Fruit fly (Drosophila melanogaster) whole organism, embryonic: ENCODE measurements around the gene spz3.

Experiments used
- Ada2b ChIP-seq: fragments of 200-800 bp; sonication (Bioruptor generic); IDR thresholded peaks from 2 replicates; pipeline ENCODE4 v1.3.6; 2022; ENCODE audit warnings: missing biosample characterization, missing genetic modification characterization
- CG10321 ChIP-seq: fragments of 200-800 bp; sonication (Bioruptor generic); IDR thresholded peaks from 2 replicates; pipeline ENCODE4 v1.3.6; 2022; ENCODE audit warnings: missing biosample characterization, missing genetic modification characterization
- CG10431 ChIP-seq: fragments of 200-800 bp; sonication (Bioruptor generic); optimal IDR thresholded peaks from 3 replicates; lab custom pipeline; 2018; ENCODE audit warnings: missing biosample characterization, mild to moderate bottlenecking, missing genetic modification characterization
- CG11696 ChIP-seq: fragments of 200-800 bp; sonication (Bioruptor generic); IDR thresholded peaks from 2 replicates; pipeline ENCODE4 v1.3.6; 2022; ENCODE audit warnings: missing biosample characterization, missing genetic modification characterization
- CG12071 ChIP-seq: fragments of 200-800 bp; sonication (Bioruptor generic); optimal IDR thresholded peaks from 3 replicates; lab custom pipeline; 2018; ENCODE audit warnings: missing biosample characterization, mild to moderate bottlenecking, missing genetic modification characterization
- CG12744 ChIP-seq: fragments of 200-800 bp; sonication (Bioruptor generic); optimal IDR thresholded peaks from 2 replicates; lab custom pipeline; 2016; ENCODE audit warnings: missing biosample characterization, missing genetic modification characterization
- CG17385 ChIP-seq: fragments of 200-800 bp; sonication (Bioruptor generic); optimal IDR thresholded peaks from 3 replicates; lab custom pipeline; 2018; ENCODE audit warnings: missing biosample characterization, mild to moderate bottlenecking, missing genetic modification characterization
- CG1792 ChIP-seq: fragments of 200-800 bp; sonication (Bioruptor generic); optimal IDR thresholded peaks from 2 replicates; lab custom pipeline; 2016; ENCODE audit warnings: missing biosample characterization, missing genetic modification characterization
- CG18764 ChIP-seq: fragments of 200-800 bp; sonication (Bioruptor generic); optimal IDR thresholded peaks from 3 replicates; lab custom pipeline; 2016; ENCODE audit warnings: missing biosample characterization, missing genetic modification characterization
- CG2116 ChIP-seq: fragments of 200-800 bp; sonication (Bioruptor generic); optimal IDR thresholded peaks from 3 replicates; lab custom pipeline; 2018; ENCODE audit warnings: missing biosample characterization, mild to moderate bottlenecking, missing genetic modification characterization
- CG2712 ChIP-seq: fragments of 200-800 bp; optimal IDR thresholded peaks from 3 replicates; lab custom pipeline; 2019; ENCODE audit warnings: missing biosample characterization, mild to moderate bottlenecking, missing genetic modification characterization, moderate library complexity
- CG2875 ChIP-seq: fragments of 200-800 bp; sonication (Bioruptor generic); optimal IDR thresholded peaks from 2 replicates; lab custom pipeline; 2017; ENCODE audit warnings: missing biosample characterization, mild to moderate bottlenecking, missing genetic modification characterization, missing genetic modification reagents
- CG3065 ChIP-seq: fragments of 200-800 bp; sonication (Bioruptor generic); optimal IDR thresholded peaks from 2 replicates; lab custom pipeline; 2016; ENCODE audit warnings: missing biosample characterization, missing genetic modification characterization
- CG34224 ChIP-seq: fragments of 200-800 bp; sonication (Bioruptor generic); IDR thresholded peaks from 3 replicates; pipeline ENCODE4 v1.3.6; 2022; ENCODE audit warnings: missing biosample characterization, missing genetic modification characterization; ENCODE audit not compliant: partially characterized antibody
- CG4424 ChIP-seq: fragments of 200-800 bp; sonication (Bioruptor generic); optimal IDR thresholded peaks from 3 replicates; lab custom pipeline; 2016; ENCODE audit warnings: missing biosample characterization, missing genetic modification characterization
- CG4707 ChIP-seq: fragments of 200-800 bp; sonication (Bioruptor generic); optimal IDR thresholded peaks from 2 replicates; lab custom pipeline; 2018; ENCODE audit warnings: missing biosample characterization, mild to moderate bottlenecking, missing genetic modification characterization, moderate library complexity
- CG6254 ChIP-seq: fragments of 200-800 bp; sonication (Bioruptor generic); optimal IDR thresholded peaks from 3 replicates; lab custom pipeline; 2017; ENCODE audit warnings: mild to moderate bottlenecking, missing biosample characterization, missing genetic modification reagents, missing genetic modification characterization
- CG6765 ChIP-seq: fragments of 200-800 bp; sonication (Bioruptor generic); optimal IDR thresholded peaks from 3 replicates; lab custom pipeline; 2017; ENCODE audit warnings: missing biosample characterization, mild to moderate bottlenecking, missing genetic modification characterization
- CG7839 ChIP-seq: fragments of 200-800 bp; sonication (Bioruptor generic); optimal IDR thresholded peaks from 3 replicates; lab custom pipeline; 2018; ENCODE audit warnings: missing biosample characterization, mild to moderate bottlenecking, missing genetic modification characterization, moderate library complexity
- CG7987 ChIP-seq: fragments of 200-800 bp; sonication (Bioruptor generic); optimal IDR thresholded peaks from 2 replicates; lab custom pipeline; 2018; ENCODE audit warnings: missing biosample characterization, mild to moderate bottlenecking, missing genetic modification characterization, moderate library complexity
- CG8388 ChIP-seq: fragments of 200-800 bp; sonication (Bioruptor generic); optimal IDR thresholded peaks from 2 replicates; lab custom pipeline; 2019; ENCODE audit warnings: missing biosample characterization, mild to moderate bottlenecking, missing genetic modification characterization, moderate library complexity
- CG9727 ChIP-seq: fragments of 200-800 bp; sonication (Bioruptor generic); optimal IDR thresholded peaks from 3 replicates; lab custom pipeline; 2017; ENCODE audit warnings: missing biosample characterization, mild to moderate bottlenecking, missing genetic modification characterization
- CG9797 ChIP-seq: fragments of 200-800 bp; sonication (Bioruptor generic); optimal IDR thresholded peaks from 3 replicates; lab custom pipeline; 2018; ENCODE audit warnings: missing biosample characterization, mild to moderate bottlenecking, missing genetic modification characterization
- Dip3 ChIP-seq: fragments of 200-800 bp; sonication (Bioruptor generic); optimal IDR thresholded peaks from 3 replicates; lab custom pipeline; 2016; ENCODE audit warnings: missing biosample characterization, missing genetic modification characterization
- Elba2 ChIP-seq: fragments of 200-800 bp; sonication (Bioruptor generic); optimal IDR thresholded peaks from 3 replicates; lab custom pipeline; 2016; ENCODE audit warnings: missing biosample characterization, missing genetic modification characterization
- HHEX ChIP-seq: fragments of 200-800 bp; sonication (Bioruptor generic); optimal IDR thresholded peaks from 3 replicates; lab custom pipeline; 2017; ENCODE audit warnings: missing biosample characterization, mild to moderate bottlenecking, missing genetic modification characterization, missing genetic modification reagents
- Hey ChIP-seq: fragments of 200-800 bp; sonication (Bioruptor generic); optimal IDR thresholded peaks from 3 replicates; lab custom pipeline; 2018; ENCODE audit warnings: missing biosample characterization, mild to moderate bottlenecking, missing genetic modification characterization
- Hr39 ChIP-seq: fragments of >200 bp; optimal IDR thresholded peaks from 2 replicates; lab custom pipeline; 2017
- Lhr ChIP-seq: fragments of 200-800 bp; sonication (Bioruptor generic); optimal IDR thresholded peaks from 3 replicates; lab custom pipeline; 2017; ENCODE audit warnings: mild to moderate bottlenecking, missing biosample characterization, missing genetic modification reagents, missing genetic modification characterization
- Max ChIP-seq: fragments of 200-800 bp; sonication (Bioruptor generic); optimal IDR thresholded peaks from 2 replicates; lab custom pipeline; 2016; ENCODE audit warnings: missing biosample characterization, mild to moderate bottlenecking, missing genetic modification characterization
- Mes4 ChIP-seq: fragments of 200-800 bp; sonication (Bioruptor generic); optimal IDR thresholded peaks from 2 replicates; lab custom pipeline; 2016; ENCODE audit warnings: missing biosample characterization, missing genetic modification characterization
- Optix ChIP-seq: fragments of 200-800 bp; sonication (Bioruptor generic); IDR thresholded peaks from 3 replicates; pipeline ENCODE4 v1.3.6; 2022; ENCODE audit warnings: missing biosample characterization, missing genetic modification characterization
- Ravus ChIP-seq: fragments of 200-800 bp; sonication (Bioruptor generic); IDR thresholded peaks from 2 replicates; pipeline ENCODE4 v1.3.6; 2022; ENCODE audit warnings: missing biosample characterization, missing genetic modification characterization
- Side ChIP-seq: fragments of 200-800 bp; sonication (Bioruptor generic); optimal IDR thresholded peaks from 2 replicates; lab custom pipeline; 2016; ENCODE audit warnings: missing biosample characterization, missing genetic modification characterization
- TFAM ChIP-seq: fragments of 200-800 bp; sonication (Bioruptor generic); optimal IDR thresholded peaks from 2 replicates; lab custom pipeline; 2017; ENCODE audit warnings: missing biosample characterization, missing genetic modification characterization, inconsistent platforms
- Xbp1 ChIP-seq: fragments of 200-800 bp; sonication (Bioruptor generic); optimal IDR thresholded peaks from 3 replicates; lab custom pipeline; 2016; ENCODE audit warnings: missing biosample characterization, mild to moderate bottlenecking, missing genetic modification characterization
- ara ChIP-seq: fragments of 200-800 bp; sonication (Bioruptor generic); IDR thresholded peaks from 2 replicates; pipeline ENCODE4 v1.3.6; 2022; ENCODE audit warnings: missing biosample characterization, missing genetic modification characterization
- dmrt11E ChIP-seq: fragments of 200-800 bp; sonication (Bioruptor generic); optimal IDR thresholded peaks from 3 replicates; lab custom pipeline; 2018; ENCODE audit warnings: missing biosample characterization, mild to moderate bottlenecking, missing genetic modification characterization, moderate library complexity
- dmrt99B ChIP-seq: fragments of 200-800 bp; sonication (Bioruptor generic); optimal IDR thresholded peaks from 2 replicates; lab custom pipeline; 2018; ENCODE audit warnings: missing biosample characterization, mild to moderate bottlenecking, missing genetic modification characterization, moderate library complexity
- hbn ChIP-seq: fragments of 200-800 bp; sonication (Bioruptor generic); IDR thresholded peaks from 2 replicates; pipeline ENCODE4 v1.3.6; 2022; ENCODE audit warnings: missing biosample characterization, missing genetic modification characterization; ENCODE audit not compliant: partially characterized antibody
- luna ChIP-seq: fragments of 200-800 bp; sonication (Bioruptor generic); optimal IDR thresholded peaks from 2 replicates; lab custom pipeline; 2016; ENCODE audit warnings: missing biosample characterization, missing genetic modification characterization
- mld ChIP-seq: fragments of 200-800 bp; sonication (Bioruptor generic); IDR thresholded peaks from 3 replicates; pipeline ENCODE4 v1.3.6; 2022; ENCODE audit warnings: missing biosample characterization, missing genetic modification characterization; ENCODE audit not compliant: partially characterized antibody
- pho ChIP-seq: fragments of 200-800 bp; sonication (Bioruptor generic); optimal IDR thresholded peaks from 2 replicates; lab custom pipeline; 2016; ENCODE audit warnings: missing biosample characterization, missing genetic modification characterization
- pita ChIP-seq: fragments of 200-800 bp; sonication (Bioruptor generic); optimal IDR thresholded peaks from 2 replicates; lab custom pipeline; 2017; ENCODE audit warnings: missing biosample characterization, mild to moderate bottlenecking, missing genetic modification characterization
- row ChIP-seq: fragments of 200-800 bp; sonication (Bioruptor generic); IDR thresholded peaks from 3 replicates; pipeline ENCODE4 v1.3.6; 2022; ENCODE audit warnings: missing biosample characterization, missing genetic modification characterization
- salm ChIP-seq: fragments of 200-800 bp; sonication (Bioruptor generic); optimal IDR thresholded peaks from 2 replicates; lab custom pipeline; 2018; ENCODE audit warnings: missing biosample characterization, mild to moderate bottlenecking, missing genetic modification characterization
- sim ChIP-seq: fragments of 200-800 bp; sonication (Bioruptor generic); IDR thresholded peaks from 2 replicates; pipeline ENCODE4 v1.3.6; 2022; ENCODE audit warnings: missing biosample characterization, missing genetic modification characterization
- slp2 ChIP-seq: fragments of 200-800 bp; sonication (Bioruptor generic); optimal IDR thresholded peaks from 2 replicates; lab custom pipeline; 2016; ENCODE audit warnings: missing biosample characterization, missing genetic modification characterization
- tin ChIP-seq: fragments of 200-800 bp; sonication (Bioruptor generic); optimal IDR thresholded peaks from 3 replicates; lab custom pipeline; 2016; ENCODE audit warnings: missing biosample characterization, missing genetic modification characterization
- trem ChIP-seq: fragments of 200-800 bp; optimal IDR thresholded peaks from 3 replicates; lab custom pipeline; 2019; ENCODE audit warnings: missing biosample characterization, mild to moderate bottlenecking, missing genetic modification characterization, moderate library complexity
- unpg ChIP-seq: fragments of 200-800 bp; sonication (Bioruptor generic); optimal IDR thresholded peaks from 3 replicates; lab custom pipeline; 2018; ENCODE audit warnings: missing biosample characterization, mild to moderate bottlenecking, missing genetic modification characterization, moderate library complexity
- zfh2 ChIP-seq: fragments of 200-800 bp; sonication (Bioruptor generic); optimal IDR thresholded peaks from 2 replicates; lab custom pipeline; 2016; ENCODE audit warnings: missing biosample characterization, missing genetic modification characterization

The spz3 gene

dm6 chr2L:7828231-7828630 is 51.1 kb downstream of the spz3 start (continued):
- TF ChIP-seq zfh2 (GFP tag; lab: Kevin White, UChicago): no peak
- no peak for TF ChIP-seq CG3065
- TF ChIP-seq Lhr: no peak
- TF ChIP-seq Ada2b (GFP tag; lab: Robert Waterston, UW): peak; percentile 15; the same call in 1 of the 2 replicates
- no peak for TF ChIP-seq CG18764 (GFP tag; lab: Kevin White, UChicago)
- TF ChIP-seq slp2 (GFP tag; lab: Kevin White, UChicago): no peak
- TF ChIP-seq CG10431 (GFP tag; lab: Kevin White, UChicago): no peak
- no peak for TF ChIP-seq HHEX
- TF ChIP-seq pita: no peak
- no peak for TF ChIP-seq tin
- TF ChIP-seq Ravus (GFP tag; lab: Robert Waterston, UW): no peak
- TF ChIP-seq Xbp1 (GFP tag; lab: Kevin White, UChicago): peak; percentile 13
- TF ChIP-seq CG4424 (GFP tag; lab: Kevin White, UChicago): no peak
- TF ChIP-seq dmrt99B: peak; percentile 22
- TF ChIP-seq Dip3: peak; percentile 12
- no peak; the same call in 1 of the 2 replicates for TF ChIP-seq hbn
- TF ChIP-seq CG34224: 0 out of 3 replicates have a peak, but pooled peaks have one; percentile 35
- no peak for TF ChIP-seq Hr39 (lab: Kevin White, UChicago)
- no peak for TF ChIP-seq CG4707 (GFP tag; lab: Kevin White, UChicago)
- no peak for TF ChIP-seq luna (GFP tag; lab: Kevin White, UChicago)
- no peak for TF ChIP-seq CG2875 (GFP tag; lab: Kevin White, UChicago)
- TF ChIP-seq unpg (GFP tag; lab: Kevin White, UChicago): no peak
- TF ChIP-seq sim: no peak
- TF ChIP-seq CG7987: no peak
- TF ChIP-seq CG10321 (GFP tag; lab: Robert Waterston, UW): peak; percentile 100
- peak; percentile 26 for TF ChIP-seq pho (GFP tag; lab: Kevin White, UChicago)
- TF ChIP-seq mld (GFP tag; lab: Robert Waterston, UW): peak; percentile 74; the same call in 2 of the 3 replicates
- TF ChIP-seq CG7839 (tag; lab: Kevin White, UChicago): no peak
- TF ChIP-seq CG8388: no peak
- TF ChIP-seq CG6254 (GFP tag; lab: Kevin White, UChicago): no peak
- TF ChIP-seq CG1792: no peak
- TF ChIP-seq CG2116 (GFP tag; lab: Kevin White, UChicago): no peak
- TF ChIP-seq CG11696 (GFP tag; lab: Robert Waterston, UW): no peak
- TF ChIP-seq dmrt11E: no peak
- peak; percentile 2 for TF ChIP-seq CG9727
- TF ChIP-seq CG17385 (GFP tag; lab: Kevin White, UChicago): peak; percentile 13
- TF ChIP-seq trem (tag; lab: Kevin White, UChicago): no peak
- TF ChIP-seq Mes4 (GFP tag; lab: Kevin White, UChicago): peak; percentile 54
- no peak for TF ChIP-seq Hey (tag; lab: Kevin White, UChicago)
- TF ChIP-seq CG2712 (tag; lab: Kevin White, UChicago): peak; percentile 36
- peak; percentile 29 for TF ChIP-seq Max (GFP tag; lab: Kevin White, UChicago)
- no peak for TF ChIP-seq TFAM
- no peak for TF ChIP-seq salm (tag; lab: Kevin White, UChicago)
- TF ChIP-seq ara (GFP tag; lab: Robert Waterston, UW): peak; percentile 61
- TF ChIP-seq Optix (GFP tag; lab: Robert Waterston, UW): no peak
- TF ChIP-seq row: no peak
- TF ChIP-seq CG6765 (GFP tag; lab: Kevin White, UChicago): no peak
- peak; percentile 98 for TF ChIP-seq Elba2 (GFP tag; lab: Kevin White, UChicago)
- no peak for TF ChIP-seq CG12744
- no peak for TF ChIP-seq Side (GFP tag; lab: Kevin White, UChicago)
- no peak for TF ChIP-seq CG9797 (GFP tag; lab: Kevin White, UChicago)
- no peak for TF ChIP-seq CG12071 (GFP tag; lab: Kevin White, UChicago)
